Fruit fly (Drosophila melanogaster) Kc167 (cell line): ENCODE data around the gene CG7656.

Experiments
- Myc ChIP-seq: fragments of >200 bp; optimal IDR thresholded peaks from 2 replicates; lab custom pipeline; 2017; ENCODE audit warnings: missing external identifiers
- Sin3A ChIP-seq: fragments of >200 bp; optimal IDR thresholded peaks from 2 replicates; lab custom pipeline; 2018; ENCODE audit warnings: missing external identifiers
- h ChIP-seq: fragments of >200 bp; optimal IDR thresholded peaks from 3 replicates; lab custom pipeline; 2018; ENCODE audit warnings: missing external identifiers
- insv ChIP-seq: fragments of >200 bp; optimal IDR thresholded peaks from 3 replicates; lab custom pipeline; 2018; ENCODE audit warnings: missing external identifiers
- psq ChIP-seq: fragments of >200 bp; optimal IDR thresholded peaks from 2 replicates; lab custom pipeline; 2017; ENCODE audit warnings: missing external identifiers
- ttk ChIP-seq: sonication (Bioruptor generic); optimal IDR thresholded peaks from 2 replicates; lab custom pipeline; 2017; ENCODE audit warnings: missing external identifiers

Gene CG7656

DNA sequence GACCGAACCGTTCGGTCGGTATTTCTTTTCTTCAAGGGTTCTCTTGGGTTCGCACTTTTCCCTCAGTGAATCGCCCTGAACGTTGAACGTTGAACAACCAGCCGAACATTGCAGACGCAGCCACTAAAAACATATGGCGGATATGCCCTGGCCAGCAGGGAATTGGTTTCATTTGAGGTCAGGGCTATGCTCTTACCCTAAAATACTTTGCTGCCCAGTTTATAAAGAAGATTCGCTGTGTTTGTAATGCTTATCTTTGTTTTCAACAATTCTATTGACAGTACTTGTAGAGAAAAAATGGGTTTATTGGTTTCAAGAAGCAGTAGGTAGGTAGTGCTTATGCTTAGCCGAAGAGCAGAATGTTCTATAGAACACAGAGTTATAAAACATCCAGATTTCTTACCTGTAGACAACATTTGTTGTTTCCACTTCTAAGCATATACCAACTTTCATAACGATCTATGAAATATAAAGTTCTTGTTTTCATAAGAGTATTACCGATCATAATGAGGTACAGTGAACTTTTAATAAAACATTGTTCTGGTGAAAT is 7.3 kb upstream of the CG7656 start:
- TF ChIP-seq Sin3A (lab: Kevin White, UChicago) (no peak), ttk (lab: Kevin White, UChicago) (no peak), psq (no peak), h (lab: Kevin White, UChicago) (no peak), insv (lab: Kevin White, UChicago) (no peak), Myc (lab: Kevin White, UChicago) (no peak)

- TF ChIP-seq ttk (lab: Kevin White, UChicago) (no peak), Sin3A (lab: Kevin White, UChicago) (no peak), Myc (lab: Kevin White, UChicago) (no peak), insv (lab: Kevin White, UChicago) (no peak), h (lab: Kevin White, UChicago) (no peak), psq (no peak)
Measured at dm6 chr3L:15594093-15594653, 6.2 kb upstream of the CG7656 start.

DNA sequence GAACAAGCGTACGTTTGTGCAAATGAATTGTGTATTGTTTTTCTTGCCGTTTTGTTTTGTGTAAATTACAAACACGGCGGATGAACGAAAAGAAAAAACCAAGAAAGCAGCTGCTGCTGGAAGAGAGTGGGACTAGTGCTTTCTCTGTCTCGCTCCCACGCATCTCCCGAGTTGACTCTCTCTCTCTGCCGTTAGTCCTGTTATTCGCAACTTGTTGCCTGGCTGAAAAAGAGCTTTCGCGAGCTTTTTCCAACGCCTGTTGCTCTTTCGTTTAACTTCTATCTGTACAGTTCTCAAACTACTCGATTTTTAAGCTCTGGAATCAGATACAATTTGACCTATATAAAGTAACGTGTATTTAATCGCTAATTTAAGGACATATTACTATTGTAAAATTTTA is 5.4 kb upstream of the CG7656 start:
- TF ChIP-seq ttk (lab: Kevin White, UChicago) = no peak

dm6 chr3L:15592536-15593260 is 4.7 kb upstream of the CG7656 start:
- no peak for TF ChIP-seq psq
- TF ChIP-seq h (lab: Kevin White, UChicago) = no peak
- no peak for TF ChIP-seq Sin3A (lab: Kevin White, UChicago)
- no peak for TF ChIP-seq Myc (lab: Kevin White, UChicago)
- TF ChIP-seq insv (lab: Kevin White, UChicago) = no peak
- no peak for TF ChIP-seq ttk (lab: Kevin White, UChicago)

dm6 chr3L:15590803-15591597 is 3.0 kb upstream of the CG7656 start:
- TF ChIP-seq psq = no peak
- no peak for TF ChIP-seq Myc (lab: Kevin White, UChicago)
- no peak for TF ChIP-seq ttk (lab: Kevin White, UChicago)
- TF ChIP-seq Sin3A (lab: Kevin White, UChicago) = no peak
- no peak for TF ChIP-seq h (lab: Kevin White, UChicago)
- TF ChIP-seq insv (lab: Kevin White, UChicago) = no peak

DNA sequence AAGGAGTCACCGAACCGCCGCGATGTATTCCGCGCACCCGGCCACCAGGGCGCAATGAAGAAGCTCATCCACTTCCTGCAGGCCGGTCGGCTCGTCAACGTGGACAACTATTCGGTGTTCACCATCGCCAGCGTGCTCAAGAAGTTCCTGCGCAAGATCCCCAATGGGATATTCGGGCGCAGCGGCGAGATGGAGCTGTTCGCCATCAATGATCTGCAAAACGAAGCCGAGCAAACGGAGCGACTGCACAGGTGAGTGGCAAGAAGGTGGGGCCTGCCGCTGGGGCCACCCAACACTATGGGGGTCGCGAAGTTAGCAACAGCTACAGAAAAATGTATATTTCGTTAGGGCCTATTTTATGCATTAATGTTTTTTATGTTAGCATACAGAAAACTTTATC is 1.8 kb upstream of the CG7656 start:
- TF ChIP-seq Myc (lab: Kevin White, UChicago) (no peak), Sin3A (lab: Kevin White, UChicago) (no peak), h (lab: Kevin White, UChicago) (no peak), insv (lab: Kevin White, UChicago) (no peak), ttk (lab: Kevin White, UChicago) (no peak), psq (no peak)

- TF ChIP-seq ttk (lab: Kevin White, UChicago) (no peak), Myc (lab: Kevin White, UChicago) (no peak), psq (no peak), Sin3A (lab: Kevin White, UChicago) (no peak), h (lab: Kevin White, UChicago) (no peak), insv (lab: Kevin White, UChicago) (no peak)
Measured at dm6 chr3L:15588514-15589138, 651 bp upstream of the CG7656 start, which contains the start of gene RhoGAP71E. RhoGAP71E (plus strand) TSS chr3L:15588860.

DNA sequence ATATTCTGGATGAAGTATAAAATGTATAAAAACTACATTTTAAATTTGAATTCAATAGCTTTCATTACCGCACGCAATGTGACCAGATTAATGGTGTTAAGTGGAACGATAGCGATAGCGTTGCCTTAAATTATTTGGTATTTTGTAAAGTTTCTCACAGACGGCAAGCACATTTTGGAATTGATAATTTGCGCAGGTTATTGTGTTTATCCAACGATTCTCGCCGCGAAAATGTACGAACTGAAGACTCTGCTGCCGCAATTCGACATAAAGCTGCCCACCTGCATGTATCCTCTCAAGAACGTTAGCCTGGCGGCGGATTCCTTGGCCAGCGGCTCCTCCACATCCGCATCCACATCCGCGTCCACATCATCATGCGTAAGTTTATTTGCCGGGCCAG is 4.5 kb downstream of the CG7656 start, which contains the start of gene AIMP2:
Gene AIMP2, plus strand, starts transcription at position 135 of the 400 bp plus-strand sequence.
- TF ChIP-seq h (lab: Kevin White, UChicago) (no peak), ttk (lab: Kevin White, UChicago) (no peak)

DNA sequence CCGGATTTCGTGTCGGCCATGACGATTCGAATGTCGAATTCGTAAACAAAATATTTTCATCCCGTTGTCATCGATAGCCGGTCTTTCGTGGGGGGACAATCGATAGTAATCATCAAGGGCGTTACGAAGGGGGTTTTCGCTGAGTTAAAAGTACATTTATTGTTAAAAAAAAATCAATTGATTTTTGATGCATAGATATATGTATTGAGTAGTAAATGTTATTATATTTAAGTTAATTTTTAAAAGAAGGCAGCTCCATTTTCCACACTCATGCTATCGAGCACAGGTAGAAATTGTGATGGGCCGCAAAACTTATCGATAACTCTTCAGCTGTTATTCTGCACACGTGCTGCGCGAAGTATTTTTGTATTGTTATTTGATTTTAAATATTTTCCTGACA is 7.5 kb downstream of the CG7656 start, which contains the start of the genes mrn and CG12301:
Gene mrn, minus strand, starts transcription at position 51 of the 400 bp plus-strand sequence.
Gene CG12301, plus strand, starts transcription at position 314 of the 400 bp plus-strand sequence.
- TF ChIP-seq Sin3A (lab: Kevin White, UChicago) = no peak
- no peak for TF ChIP-seq h (lab: Kevin White, UChicago)

dm6 chr3L:15576357-15576756 is 11.6 kb downstream of the CG7656 start, which contains the start of gene Ufsp2:
Ufsp2 (plus strand) TSS chr3L:15576570.
- no peak for TF ChIP-seq ttk (lab: Kevin White, UChicago)
- no peak for TF ChIP-seq Sin3A (lab: Kevin White, UChicago)
- no peak for TF ChIP-seq h (lab: Kevin White, UChicago)
- no peak for TF ChIP-seq insv (lab: Kevin White, UChicago)
- no peak for TF ChIP-seq Myc (lab: Kevin White, UChicago)
- TF ChIP-seq psq = no peak

DNA sequence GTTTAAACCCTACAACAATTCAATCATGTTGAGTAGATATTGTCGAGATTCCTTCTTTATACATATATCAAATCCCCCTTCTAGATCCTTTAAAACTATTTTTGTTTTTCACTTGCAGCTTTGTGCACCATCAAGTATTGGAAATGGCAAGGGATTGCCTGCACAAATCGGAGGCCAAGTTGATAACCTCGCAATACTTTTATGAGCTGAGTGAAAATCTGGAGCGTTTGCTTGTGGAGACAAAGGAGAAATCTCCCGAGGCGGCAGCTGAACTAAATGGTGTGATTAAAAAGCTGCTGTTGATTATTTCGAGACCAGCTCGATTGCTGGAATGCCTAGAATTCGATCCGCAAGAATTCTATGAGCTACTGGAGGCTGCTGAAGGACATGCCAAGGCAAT is 17.4 kb downstream of the CG7656 start:
- TF ChIP-seq insv (lab: Kevin White, UChicago) = no peak
- TF ChIP-seq Sin3A (lab: Kevin White, UChicago) = no peak
- TF ChIP-seq ttk (lab: Kevin White, UChicago) = no peak
- TF ChIP-seq psq = no peak
- no peak for TF ChIP-seq h (lab: Kevin White, UChicago)
- no peak for TF ChIP-seq Myc (lab: Kevin White, UChicago)
